Fruit fly (Drosophila melanogaster) whole organism, embryonic: ENCODE measurements around the gene Tnks.
A peak's percentile ranks its signal among the peaks of the same experiment; 100 is the strongest.

Experiments
- Atf-2 ChIP-seq: fragments of 200-800 bp; sonication (Bioruptor generic); optimal IDR thresholded peaks from 2 replicates; lab custom pipeline; 2016; ENCODE audit warnings: missing biosample characterization, missing genetic modification characterization
- CG10321 ChIP-seq: fragments of 200-800 bp; sonication (Bioruptor generic); IDR thresholded peaks from 2 replicates; pipeline ENCODE4 v1.3.6; 2022; ENCODE audit warnings: missing biosample characterization, missing genetic modification characterization
- CG10462 ChIP-seq: fragments of 200-800 bp; sonication (Bioruptor generic); optimal IDR thresholded peaks from 2 replicates; lab custom pipeline; 2016; ENCODE audit warnings: missing biosample characterization, missing genetic modification characterization
- CG10543 ChIP-seq: fragments of 200-800 bp; sonication (Bioruptor generic); optimal IDR thresholded peaks from 3 replicates; lab custom pipeline; 2017; ENCODE audit warnings: missing biosample characterization, mild to moderate bottlenecking, missing genetic modification characterization, moderate library complexity
- CG10565 ChIP-seq: fragments of 200-800 bp; sonication (Bioruptor generic); optimal IDR thresholded peaks from 3 replicates; lab custom pipeline; 2016; ENCODE audit warnings: missing biosample characterization, mild to moderate bottlenecking, missing genetic modification characterization
- CG10979 ChIP-seq: fragments of 200-800 bp; sonication (Bioruptor generic); optimal IDR thresholded peaks from 2 replicates; lab custom pipeline; 2018; ENCODE audit warnings: missing biosample characterization, mild to moderate bottlenecking, missing genetic modification characterization, moderate library complexity
- CG12104 ChIP-seq: fragments of 200-800 bp; sonication (Bioruptor generic); optimal IDR thresholded peaks from 3 replicates; lab custom pipeline; 2016; ENCODE audit warnings: missing biosample characterization, missing genetic modification characterization
- CG13296 ChIP-seq: fragments of 200-800 bp; sonication (Bioruptor generic); optimal IDR thresholded peaks from 3 replicates; lab custom pipeline; 2018; ENCODE audit warnings: missing biosample characterization, mild to moderate bottlenecking, missing genetic modification characterization
- CG14965 ChIP-seq: fragments of 200-800 bp; sonication (Bioruptor generic); optimal IDR thresholded peaks from 2 replicates; lab custom pipeline; 2016; ENCODE audit warnings: missing biosample characterization, missing genetic modification characterization, borderline replicate concordance
- CG15479 ChIP-seq: fragments of 200-800 bp; sonication (Bioruptor generic); optimal IDR thresholded peaks from 3 replicates; lab custom pipeline; 2019; ENCODE audit warnings: missing biosample characterization, mild to moderate bottlenecking, missing genetic modification characterization, moderate library complexity
- CG15514 ChIP-seq: fragments of 200-800 bp; sonication (Bioruptor generic); optimal IDR thresholded peaks from 3 replicates; lab custom pipeline; 2017; ENCODE audit warnings: missing biosample characterization, missing genetic modification characterization, mild to moderate bottlenecking, moderate library complexity, missing genetic modification reagents
- CG16815 ChIP-seq: fragments of 200-800 bp; sonication (Bioruptor generic); optimal IDR thresholded peaks from 3 replicates; lab custom pipeline; 2017; ENCODE audit warnings: missing biosample characterization, mild to moderate bottlenecking, missing genetic modification characterization
- CG2202 ChIP-seq: fragments of 200-800 bp; sonication (Bioruptor generic); optimal IDR thresholded peaks from 2 replicates; lab custom pipeline; 2018; ENCODE audit warnings: missing biosample characterization, mild to moderate bottlenecking, missing genetic modification characterization
- CG30403 ChIP-seq: fragments of 200-800 bp; sonication (Bioruptor generic); optimal IDR thresholded peaks from 3 replicates; lab custom pipeline; 2016; ENCODE audit warnings: missing biosample characterization, missing genetic modification characterization
- CG31365 ChIP-seq: fragments of 200-800 bp; sonication (Bioruptor generic); optimal IDR thresholded peaks from 2 replicates; lab custom pipeline; 2018; ENCODE audit warnings: missing biosample characterization, mild to moderate bottlenecking, missing genetic modification characterization
- CG31441 ChIP-seq: fragments of 200-800 bp; sonication (Bioruptor generic); IDR thresholded peaks from 2 replicates; pipeline ENCODE4 v1.3.6; 2022; ENCODE audit warnings: missing biosample characterization, missing genetic modification characterization
- CG3995 ChIP-seq: fragments of 200-800 bp; sonication (Bioruptor generic); optimal IDR thresholded peaks from 3 replicates; lab custom pipeline; 2016; ENCODE audit warnings: missing biosample characterization, missing genetic modification characterization
- CG43689 ChIP-seq: fragments of 200-800 bp; sonication (Bioruptor generic); IDR thresholded peaks from 2 replicates; pipeline ENCODE4 v1.3.6; 2022; ENCODE audit warnings: missing biosample characterization, missing genetic modification characterization
- CG6654 ChIP-seq: fragments of 200-800 bp; sonication (Bioruptor generic); optimal IDR thresholded peaks from 2 replicates; lab custom pipeline; 2017; ENCODE audit warnings: missing biosample characterization, mild to moderate bottlenecking, missing genetic modification characterization
- CG6765 ChIP-seq: fragments of 200-800 bp; sonication (Bioruptor generic); optimal IDR thresholded peaks from 3 replicates; lab custom pipeline; 2017; ENCODE audit warnings: missing biosample characterization, mild to moderate bottlenecking, missing genetic modification characterization
- CG6854 ChIP-seq: fragments of 200-800 bp; sonication (Bioruptor generic); optimal IDR thresholded peaks from 3 replicates; lab custom pipeline; 2017; ENCODE audit warnings: missing biosample characterization, mild to moderate bottlenecking, missing genetic modification characterization
- CG7271 ChIP-seq: fragments of 200-800 bp; sonication (Bioruptor generic); optimal IDR thresholded peaks from 2 replicates; lab custom pipeline; 2018; ENCODE audit warnings: missing biosample characterization, mild to moderate bottlenecking, missing genetic modification characterization, moderate library complexity
- CG7839 ChIP-seq: fragments of 200-800 bp; sonication (Bioruptor generic); optimal IDR thresholded peaks from 3 replicates; lab custom pipeline; 2018; ENCODE audit warnings: missing biosample characterization, mild to moderate bottlenecking, missing genetic modification characterization, moderate library complexity
- CG8478 ChIP-seq: fragments of >200 bp; optimal IDR thresholded peaks from 2 replicates; lab custom pipeline; 2018
- CG9817 ChIP-seq: fragments of 200-800 bp; sonication (Bioruptor generic); optimal IDR thresholded peaks from 2 replicates; lab custom pipeline; 2018; ENCODE audit warnings: missing biosample characterization, mild to moderate bottlenecking, missing genetic modification characterization, moderate library complexity
- CG9932 ChIP-seq: fragments of 200-800 bp; sonication (Bioruptor generic); IDR thresholded peaks from 2 replicates; pipeline ENCODE4 v1.3.6; 2022; ENCODE audit warnings: missing biosample characterization, missing genetic modification characterization
- Chrac-16 ChIP-seq: fragments of 200-800 bp; sonication (Bioruptor generic); optimal IDR thresholded peaks from 3 replicates; lab custom pipeline; 2016; ENCODE audit warnings: missing biosample characterization, missing genetic modification characterization
- D ChIP-seq, 2 experiments: fragments of 200-800 bp in 1 of 2; fragments of >200 bp in 1 of 2; sonication (Bioruptor generic) in 1 of 2; optimal IDR thresholded peaks; 2 replicates in 1 of 2; 3 replicates in 1 of 2; lab custom pipeline; 2017; ENCODE audit warnings: mild to moderate bottlenecking in 1 of 2, missing biosample characterization in 1 of 2, missing genetic modification characterization in 1 of 2, missing genetic modification reagents in 1 of 2
- H2.0 ChIP-seq: fragments of 200-800 bp; sonication (Bioruptor generic); IDR thresholded peaks from 2 replicates; pipeline ENCODE4 v1.3.6; 2022; ENCODE audit warnings: missing biosample characterization, missing genetic modification characterization
- Lhr ChIP-seq: fragments of 200-800 bp; sonication (Bioruptor generic); optimal IDR thresholded peaks from 3 replicates; lab custom pipeline; 2017; ENCODE audit warnings: mild to moderate bottlenecking, missing biosample characterization, missing genetic modification reagents, missing genetic modification characterization
- MTF-1 ChIP-seq: fragments of 200-800 bp; sonication (Bioruptor generic); optimal IDR thresholded peaks from 2 replicates; lab custom pipeline; 2018; ENCODE audit warnings: missing biosample characterization, mild to moderate bottlenecking, missing genetic modification characterization, borderline replicate concordance
- Mad ChIP-seq: fragments of 200-800 bp; sonication (Bioruptor generic); optimal IDR thresholded peaks from 2 replicates; lab custom pipeline; 2016; ENCODE audit warnings: missing biosample characterization, missing genetic modification characterization
- Meics ChIP-seq: fragments of 200-800 bp; sonication (Bioruptor generic); optimal IDR thresholded peaks from 2 replicates; lab custom pipeline; 2017; ENCODE audit warnings: missing biosample characterization, mild to moderate bottlenecking, missing genetic modification characterization
- Opbp ChIP-seq: fragments of 200-800 bp; sonication (Bioruptor generic); IDR thresholded peaks from 3 replicates; pipeline ENCODE4 v1.3.6; 2022; ENCODE audit warnings: missing biosample characterization, missing genetic modification characterization; ENCODE audit not compliant: partially characterized antibody
- YL-1 ChIP-seq: fragments of 200-800 bp; sonication (Bioruptor generic); optimal IDR thresholded peaks from 3 replicates; lab custom pipeline; 2017; ENCODE audit warnings: missing biosample characterization, mild to moderate bottlenecking, missing genetic modification characterization
- abd-A ChIP-seq: fragments of 200-800 bp; sonication (Bioruptor generic); optimal IDR thresholded peaks from 3 replicates; lab custom pipeline; 2019; ENCODE audit warnings: missing biosample characterization, mild to moderate bottlenecking, missing genetic modification characterization, moderate library complexity
- da ChIP-seq: fragments of 200-800 bp; sonication (Bioruptor generic); optimal IDR thresholded peaks from 2 replicates; lab custom pipeline; 2016; ENCODE audit warnings: missing biosample characterization, missing genetic modification characterization
- ems ChIP-seq: fragments of 200-800 bp; sonication (Bioruptor generic); optimal IDR thresholded peaks from 3 replicates; lab custom pipeline; 2016; ENCODE audit warnings: missing biosample characterization, missing genetic modification characterization
- gem ChIP-seq: fragments of 200-800 bp; sonication (Bioruptor generic); optimal IDR thresholded peaks from 2 replicates; lab custom pipeline; 2019; ENCODE audit warnings: missing biosample characterization, mild to moderate bottlenecking, missing genetic modification characterization, moderate library complexity
- gfzf ChIP-seq: fragments of 200-800 bp; sonication (Bioruptor generic); optimal IDR thresholded peaks from 2 replicates; lab custom pipeline; 2016; ENCODE audit warnings: missing biosample characterization, mild to moderate bottlenecking, missing genetic modification characterization, moderate library complexity
- gsb-n ChIP-seq: fragments of 200-800 bp; sonication (Bioruptor generic); optimal IDR thresholded peaks from 3 replicates; lab custom pipeline; 2018; ENCODE audit warnings: missing biosample characterization, mild to moderate bottlenecking, missing genetic modification characterization
- hb ChIP-seq: fragments of 200-800 bp; sonication (Bioruptor generic); IDR thresholded peaks from 3 replicates; pipeline ENCODE4 v1.3.6; 2022; ENCODE audit warnings: missing biosample characterization, missing genetic modification characterization; ENCODE audit not compliant: partially characterized antibody
- nmo ChIP-seq: fragments of 200-800 bp; sonication (Bioruptor generic); optimal IDR thresholded peaks from 2 replicates; lab custom pipeline; 2018; ENCODE audit warnings: missing biosample characterization, mild to moderate bottlenecking, missing genetic modification characterization, moderate library complexity
- odd ChIP-seq: fragments of 200-800 bp; sonication (Bioruptor generic); optimal IDR thresholded peaks from 2 replicates; lab custom pipeline; 2017; ENCODE audit warnings: missing biosample characterization, mild to moderate bottlenecking, missing genetic modification characterization
- org-1 ChIP-seq: fragments of 200-800 bp; sonication (Bioruptor generic); optimal IDR thresholded peaks from 2 replicates; lab custom pipeline; 2017; ENCODE audit warnings: missing biosample characterization, missing genetic modification characterization
- repo ChIP-seq: fragments of 200-800 bp; sonication (Bioruptor generic); optimal IDR thresholded peaks from 2 replicates; lab custom pipeline; 2016; ENCODE audit warnings: missing biosample characterization, missing genetic modification characterization
- salm ChIP-seq: fragments of 200-800 bp; sonication (Bioruptor generic); optimal IDR thresholded peaks from 2 replicates; lab custom pipeline; 2018; ENCODE audit warnings: missing biosample characterization, mild to moderate bottlenecking, missing genetic modification characterization
- shn ChIP-seq: fragments of 200-800 bp; sonication (Bioruptor generic); optimal IDR thresholded peaks from 3 replicates; lab custom pipeline; 2016; ENCODE audit warnings: missing biosample characterization, missing genetic modification characterization
- slou ChIP-seq: fragments of 200-800 bp; sonication (Bioruptor generic); optimal IDR thresholded peaks from 3 replicates; lab custom pipeline; 2016; ENCODE audit warnings: missing biosample characterization, missing genetic modification characterization
- vfl ChIP-seq: fragments of 200-800 bp; sonication (Bioruptor generic); optimal IDR thresholded peaks from 2 replicates; lab custom pipeline; 2016; ENCODE audit warnings: missing biosample characterization, missing genetic modification characterization

Gene Tnks

DNA sequence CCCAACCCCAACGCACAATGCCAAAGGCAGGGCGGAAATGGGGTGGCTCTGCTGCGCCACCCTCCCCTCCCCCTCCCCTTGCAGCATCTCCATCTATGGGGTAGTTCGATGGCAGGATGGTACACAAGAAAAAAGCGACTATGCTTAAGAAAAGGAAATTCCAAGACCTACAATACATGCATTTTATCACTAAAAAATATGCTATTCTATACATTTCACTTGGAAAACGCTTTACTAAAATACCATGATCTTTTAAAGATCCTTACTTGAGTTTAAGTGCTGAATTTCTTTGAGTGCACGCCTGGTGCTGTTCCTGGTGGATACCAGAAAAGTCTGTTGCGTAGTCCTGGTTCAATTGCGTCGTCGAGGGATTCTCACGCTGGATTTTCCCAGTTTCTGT lies 30.0 kb downstream of the Tnks start (continued):
- no peak for TF ChIP-seq Lhr (GFP tag; lab: Kevin White, UChicago)
- TF ChIP-seq org-1: peak; percentile 62
- TF ChIP-seq salm (tag; lab: Kevin White, UChicago): peak; percentile 1
- TF ChIP-seq abd-A (tag; lab: Kevin White, UChicago): no peak
- TF ChIP-seq CG31365 (tag; lab: Kevin White, UChicago): peak; percentile 31
- TF ChIP-seq repo (GFP tag; lab: Kevin White, UChicago): peak; percentile 53
- no peak for TF ChIP-seq gfzf (GFP tag; lab: Kevin White, UChicago)
- peak; percentile 79 for TF ChIP-seq gem
- peak; percentile 56 for TF ChIP-seq CG9932
- TF ChIP-seq CG2202 (tag; lab: Kevin White, UChicago): no peak
- TF ChIP-seq MTF-1 (GFP tag; lab: Kevin White, UChicago): no peak
- peak; percentile 33 for TF ChIP-seq CG16815 (GFP tag; lab: Kevin White, UChicago)
- TF ChIP-seq Chrac-16 (GFP tag; lab: Kevin White, UChicago): peak; percentile 40
- peak; percentile 25 for TF ChIP-seq Mad (GFP tag; lab: Kevin White, UChicago)
- TF ChIP-seq odd (GFP tag; lab: Kevin White, UChicago): no peak
- no peak for TF ChIP-seq CG10565 (GFP tag; lab: Kevin White, UChicago)
- TF ChIP-seq CG10979 (tag; lab: Kevin White, UChicago): peak; percentile 72
- peak; percentile 50; the same call in 1 of the 2 replicates for TF ChIP-seq CG31441
- TF ChIP-seq CG43689: no peak
- peak; percentile 56 for TF ChIP-seq CG13296 (GFP tag; lab: Kevin White, UChicago)
- peak; percentile 48 for TF ChIP-seq CG6765
- peak; percentile 36 for TF ChIP-seq vfl (GFP tag; lab: Kevin White, UChicago)
- TF ChIP-seq nmo (GFP tag; lab: Kevin White, UChicago): peak; percentile 58
- TF ChIP-seq CG14965 (GFP tag; lab: Kevin White, UChicago): peak; percentile 26
- peak; percentile 60 for TF ChIP-seq CG30403 (GFP tag; lab: Kevin White, UChicago)
- TF ChIP-seq CG9817 (tag; lab: Kevin White, UChicago): peak; percentile 59
- TF ChIP-seq ems (GFP tag; lab: Kevin White, UChicago): peak; percentile 50
- TF ChIP-seq Opbp (GFP tag; lab: Robert Waterston, UW): no peak
- peak; percentile 21 for TF ChIP-seq D (optimal IDR thresholded peaks at IDR 0.05; lab: Kevin White, UChicago)
- peak; percentile 64 for TF ChIP-seq D (GFP tag; optimal IDR thresholded peaks at IDR 0.05; lab: Kevin White, UChicago)
- peak; percentile 14 for TF ChIP-seq CG10462 (GFP tag; lab: Kevin White, UChicago)
- TF ChIP-seq CG10321 (GFP tag; lab: Robert Waterston, UW): no peak
- peak; percentile 21 for TF ChIP-seq shn (GFP tag; lab: Kevin White, UChicago)
- TF ChIP-seq CG6854 (GFP tag; lab: Kevin White, UChicago): peak; percentile 24
- peak; percentile 20 for TF ChIP-seq CG6654 (GFP tag; lab: Kevin White, UChicago)
- peak; percentile 62 for TF ChIP-seq Meics (GFP tag; lab: Kevin White, UChicago)
- peak; percentile 70 for TF ChIP-seq H2.0 (GFP tag; lab: Robert Waterston, UW)
- TF ChIP-seq YL-1 (GFP tag; lab: Kevin White, UChicago): no peak
- no peak for TF ChIP-seq CG3995 (GFP tag; lab: Kevin White, UChicago)
- TF ChIP-seq gsb-n (tag; lab: Kevin White, UChicago): peak; percentile 41
- TF ChIP-seq CG8478: no peak
- TF ChIP-seq CG10543: peak; percentile 44
- no peak for TF ChIP-seq CG15479 (GFP tag; lab: Kevin White, UChicago)
- peak; percentile 74 for TF ChIP-seq CG7839 (tag; lab: Kevin White, UChicago)
- no peak for TF ChIP-seq CG7271
- TF ChIP-seq hb (GFP tag; lab: Robert Waterston, UW): no peak
- peak; percentile 31 for TF ChIP-seq CG15514
- no peak for TF ChIP-seq da (GFP tag; lab: Kevin White, UChicago)
- peak; percentile 50 for TF ChIP-seq CG12104 (GFP tag; lab: Kevin White, UChicago)
- peak; percentile 17 for TF ChIP-seq slou (GFP tag; lab: Kevin White, UChicago)
- TF ChIP-seq Atf-2 (GFP tag; lab: Kevin White, UChicago): peak; percentile 26
